Worm (Caenorhabditis elegans) whole organism, late embryonic: ENCODE data around the gene vps-35.
A peak's percentile ranks its signal among the peaks of the same experiment; 100 is the strongest.
"Not testable (repeated sequence)": the region's sequence is repeated elsewhere in the genome, so short reads cannot be mapped to it uniquely, and the experiment has no call there.

Experiments
- C38D4.7 ChIP-seq: fragments of 200-800 bp; sonication (Bioruptor generic); optimal IDR thresholded peaks from 2 replicates; lab custom pipeline; 2018; ENCODE audit warnings: mild to moderate bottlenecking, missing genetic modification characterization, moderate library complexity, missing compliant biosample characterization
- T23F11.4 ChIP-seq: fragments of 200-800 bp; sonication (Bioruptor generic); optimal IDR thresholded peaks from 2 replicates; lab custom pipeline; 2018; ENCODE audit warnings: mild to moderate bottlenecking, missing genetic modification characterization, missing compliant biosample characterization
- ahr-1 ChIP-seq: sonication (generic microtip); optimal IDR thresholded peaks from 2 replicates; lab custom pipeline; 2016; ENCODE audit warnings: missing genetic modification characterization, missing compliant biosample characterization
- ceh-14 ChIP-seq: sonication (generic microtip); optimal IDR thresholded peaks from 2 replicates; lab custom pipeline; 2016; ENCODE audit warnings: missing genotype, missing genetic modification characterization, missing compliant biosample characterization
- ceh-18 ChIP-seq: sonication (generic microtip); optimal IDR thresholded peaks from 2 replicates; lab custom pipeline; 2016; ENCODE audit warnings: missing genetic modification characterization, missing compliant biosample characterization
- ceh-2 ChIP-seq: sonication (generic microtip); optimal IDR thresholded peaks from 2 replicates; lab custom pipeline; 2016; ENCODE audit warnings: missing genotype, missing genetic modification characterization, missing compliant biosample characterization
- ceh-22 ChIP-seq: sonication (generic microtip); optimal IDR thresholded peaks from 2 replicates; lab custom pipeline; 2017; ENCODE audit warnings: missing biosample characterization, missing genetic modification characterization
- ceh-24 ChIP-seq: sonication (generic microtip); optimal IDR thresholded peaks from 2 replicates; lab custom pipeline; 2016; ENCODE audit warnings: mild to moderate bottlenecking, missing genetic modification characterization, missing compliant biosample characterization
- ceh-34 ChIP-seq: sonication (generic microtip); optimal IDR thresholded peaks from 2 replicates; lab custom pipeline; 2016; ENCODE audit warnings: mild to moderate bottlenecking, missing genetic modification characterization, missing compliant biosample characterization
- ceh-48 ChIP-seq: sonication (generic microtip); optimal IDR thresholded peaks from 2 replicates; lab custom pipeline; 2016; ENCODE audit warnings: missing genetic modification characterization, inconsistent platforms, missing compliant biosample characterization
- ceh-9 ChIP-seq: sonication (generic microtip); optimal IDR thresholded peaks from 2 replicates; lab custom pipeline; 2016; ENCODE audit warnings: mild to moderate bottlenecking, missing genetic modification characterization, inconsistent platforms, missing compliant biosample characterization
- dmd-4 ChIP-seq: sonication (generic microtip); optimal IDR thresholded peaks from 2 replicates; lab custom pipeline; 2016; ENCODE audit warnings: borderline replicate concordance, missing genetic modification characterization, missing compliant biosample characterization
- dve-1 ChIP-seq: sonication (generic microtip); optimal IDR thresholded peaks from 2 replicates; lab custom pipeline; 2017; ENCODE audit warnings: antibody characterized with exemption, mild to moderate bottlenecking, missing genetic modification characterization, missing compliant biosample characterization
- elt-2 ChIP-seq: sonication (generic microtip); optimal IDR thresholded peaks from 2 replicates; lab custom pipeline; 2016; ENCODE audit warnings: missing genetic modification reagents, missing genetic modification characterization, missing compliant biosample characterization
- elt-4 ChIP-seq: sonication (generic microtip); optimal IDR thresholded peaks from 2 replicates; lab custom pipeline; 2016; ENCODE audit warnings: missing genetic modification characterization, missing compliant biosample characterization
- ets-4 ChIP-seq: sonication (generic microtip); optimal IDR thresholded peaks from 2 replicates; lab custom pipeline; 2016; ENCODE audit warnings: missing genetic modification characterization, missing compliant biosample characterization
- fax-1 ChIP-seq: sonication (generic microtip); optimal IDR thresholded peaks from 2 replicates; lab custom pipeline; 2016; ENCODE audit warnings: missing genotype, missing genetic modification characterization, missing compliant biosample characterization
- fkh-10 ChIP-seq: fragments of 150-350 bp; optimal IDR thresholded peaks from 2 replicates; lab custom pipeline; 2014; ENCODE audit warnings: missing biosample characterization, missing genetic modification reagents, missing genetic modification characterization
- hlh-13 ChIP-seq: fragments of 200-800 bp; sonication (Bioruptor generic); optimal IDR thresholded peaks from 2 replicates; lab custom pipeline; 2018; ENCODE audit warnings: mild to moderate bottlenecking, missing genetic modification characterization, missing compliant biosample characterization
- hlh-15 ChIP-seq: sonication (generic microtip); optimal IDR thresholded peaks from 2 replicates; lab custom pipeline; 2016; ENCODE audit warnings: missing genetic modification characterization, missing compliant biosample characterization
- hlh-30 ChIP-seq: sonication (generic microtip); optimal IDR thresholded peaks from 2 replicates; lab custom pipeline; 2017; ENCODE audit warnings: antibody characterized with exemption, missing genetic modification characterization, missing compliant biosample characterization; ENCODE audit not compliant: insufficient read depth
- lim-6 ChIP-seq: sonication (generic microtip); optimal IDR thresholded peaks from 2 replicates; lab custom pipeline; 2016; ENCODE audit warnings: missing genetic modification characterization, missing compliant biosample characterization
- mec-3 ChIP-seq: sonication (generic microtip); optimal IDR thresholded peaks from 2 replicates; lab custom pipeline; 2016; ENCODE audit warnings: borderline replicate concordance, missing genetic modification characterization, missing compliant biosample characterization
- nfya-1 ChIP-seq: sonication (generic microtip); optimal IDR thresholded peaks from 2 replicates; lab custom pipeline; 2017; ENCODE audit warnings: missing genetic modification characterization, mild to moderate bottlenecking, missing compliant biosample characterization, antibody characterized with exemption, moderate library complexity
- nhr-11 ChIP-seq: fragments of 150-350 bp; optimal IDR thresholded peaks from 2 replicates; lab custom pipeline; 2014; ENCODE audit warnings: missing biosample characterization, missing genetic modification characterization
- nhr-232 ChIP-seq: sonication (generic microtip); optimal IDR thresholded peaks from 2 replicates; lab custom pipeline; 2016; ENCODE audit warnings: missing genetic modification characterization, missing compliant biosample characterization
- npax-4 ChIP-seq: sonication (generic microtip); optimal IDR thresholded peaks from 2 replicates; lab custom pipeline; 2016; ENCODE audit warnings: missing genetic modification characterization, missing compliant biosample characterization
- pag-3 ChIP-seq: sonication (generic microtip); optimal IDR thresholded peaks from 2 replicates; lab custom pipeline; 2016; ENCODE audit warnings: missing compliant biosample characterization, missing genetic modification characterization, borderline replicate concordance
- pat-9 ChIP-seq: fragments of 200-800 bp; sonication (Bioruptor generic); optimal IDR thresholded peaks from 2 replicates; lab custom pipeline; 2018; ENCODE audit warnings: mild to moderate bottlenecking, missing genetic modification characterization, moderate library complexity, missing compliant biosample characterization
- pax-1 ChIP-seq: fragments of 150-350 bp; optimal IDR thresholded peaks from 2 replicates; lab custom pipeline; 2014; ENCODE audit warnings: missing biosample characterization, missing genetic modification characterization
- pha-2 ChIP-seq: sonication (generic microtip); optimal IDR thresholded peaks from 2 replicates; lab custom pipeline; 2017; ENCODE audit warnings: mild to moderate bottlenecking, missing genetic modification characterization, missing compliant biosample characterization
- pqm-1 ChIP-seq: sonication (generic microtip); optimal IDR thresholded peaks from 2 replicates; lab custom pipeline; 2016; ENCODE audit warnings: missing genetic modification characterization, missing compliant biosample characterization
- pros-1 ChIP-seq: fragments of 150-350 bp; optimal IDR thresholded peaks from 2 replicates; lab custom pipeline; 2014; ENCODE audit warnings: missing biosample characterization, missing genetic modification reagents, missing genetic modification characterization
- ref-2 ChIP-seq: sonication (generic microtip); optimal IDR thresholded peaks from 2 replicates; lab custom pipeline; 2016; ENCODE audit warnings: missing genetic modification characterization, missing compliant biosample characterization
- sdc-2 ChIP-seq: sonication (generic microtip); optimal IDR thresholded peaks from 2 replicates; lab custom pipeline; 2016; ENCODE audit warnings: missing genotype, missing genetic modification characterization, missing compliant biosample characterization
- syd-9 ChIP-seq: sonication (generic microtip); optimal IDR thresholded peaks from 2 replicates; lab custom pipeline; 2016; ENCODE audit warnings: mild to moderate bottlenecking, missing genetic modification characterization, moderate library complexity, missing compliant biosample characterization
- unc-42 ChIP-seq: sonication (generic microtip); optimal IDR thresholded peaks from 2 replicates; lab custom pipeline; 2016; ENCODE audit warnings: missing genotype, missing genetic modification characterization, missing compliant biosample characterization
- zip-5 ChIP-seq: sonication (generic microtip); optimal IDR thresholded peaks from 2 replicates; lab custom pipeline; 2016; ENCODE audit warnings: missing genetic modification characterization, missing compliant biosample characterization

Gene vps-35

DNA sequence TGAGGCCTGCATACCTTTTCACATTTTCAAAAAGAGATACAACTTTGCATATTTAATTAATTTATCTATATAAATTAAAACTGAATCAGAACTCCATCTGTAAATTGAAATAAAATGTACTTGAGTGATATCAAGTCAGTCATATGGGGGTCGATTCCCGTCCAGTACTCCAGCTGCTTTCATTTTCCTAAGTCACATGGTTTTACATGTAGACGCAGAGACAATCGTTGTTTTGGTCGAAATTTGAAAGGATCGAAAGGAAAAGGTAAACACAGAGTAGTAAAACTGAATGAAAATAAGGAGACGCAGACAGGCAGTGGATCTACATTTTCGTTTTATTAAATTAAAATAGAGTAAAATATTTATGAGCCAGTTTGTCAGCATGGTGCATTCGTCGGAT lies 33.5 kb upstream of the vps-35 start:
- TF ChIP-seq C38D4.7 (GFP tag; lab: Kevin White, UChicago) (no peak), dmd-4 (tag; lab: Kevin White, UChicago) (no peak), hlh-30 (tag; lab: Kevin White, UChicago) (peak; percentile 77), ceh-34 (tag; lab: Kevin White, UChicago) (no peak)

DNA sequence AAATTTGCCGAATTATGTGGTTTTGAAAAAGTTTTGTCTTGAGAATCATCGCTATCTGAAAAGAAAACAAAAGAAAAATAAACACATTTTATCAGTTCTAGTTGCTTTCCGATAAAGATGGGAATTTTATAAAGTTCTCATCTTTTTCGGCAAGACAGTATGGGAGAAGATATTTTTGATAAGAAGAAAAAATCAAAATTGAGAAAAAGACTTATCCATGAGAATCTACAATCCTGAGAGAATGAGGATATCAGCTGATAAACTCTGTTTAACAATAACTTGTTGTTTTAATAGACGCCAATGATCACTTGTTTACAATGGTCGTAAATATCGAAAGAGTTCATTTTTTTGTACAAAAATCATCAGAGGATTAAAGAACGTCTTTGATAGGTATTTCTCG lies 31.6 kb upstream of the vps-35 start, which contains the start of gene F55C12.6:
TSS of gene F55C12.6 (minus strand) at position 101 of the 400 bp plus-strand sequence.
- no peak for TF ChIP-seq nhr-232 (tag; lab: Kevin White, UChicago)
- TF ChIP-seq ahr-1 (tag; lab: Kevin White, UChicago) = no peak
- TF ChIP-seq ceh-2 (tag; lab: Kevin White, UChicago) = no peak
- TF ChIP-seq pha-2 (tag; lab: Kevin White, UChicago) = no peak
- TF ChIP-seq ceh-14 (tag; lab: Kevin White, UChicago) = no peak
- no peak for TF ChIP-seq lim-6
- no peak for TF ChIP-seq nfya-1
- TF ChIP-seq syd-9 = no peak

DNA sequence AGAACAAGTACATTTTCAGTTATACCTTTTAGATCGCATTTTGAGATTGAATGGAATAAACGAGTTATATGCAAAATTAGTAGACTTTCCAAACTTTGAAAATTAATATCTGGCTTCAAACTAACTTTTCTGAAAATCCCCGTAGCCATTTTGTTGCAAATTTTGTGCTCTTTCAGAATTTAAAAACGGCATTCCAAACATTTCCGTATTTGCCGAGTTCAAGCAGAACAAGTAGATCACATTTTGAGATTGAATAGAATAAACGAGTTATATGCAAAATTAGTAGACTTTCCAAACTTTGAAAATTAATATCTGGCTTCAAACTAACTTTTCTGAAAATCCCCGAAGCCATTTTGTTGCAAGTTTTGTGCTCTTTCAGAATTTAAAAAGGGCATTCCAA lies 31.1 kb upstream of the vps-35 start, which contains the start of gene F55C12.2:
TSS of gene F55C12.2 (plus strand) at position 301 of the 400 bp plus-strand sequence.
- not testable (repeated sequence) for TF ChIP-seq ref-2, ceh-48, ets-4 (tag; lab: Kevin White, UChicago)

DNA sequence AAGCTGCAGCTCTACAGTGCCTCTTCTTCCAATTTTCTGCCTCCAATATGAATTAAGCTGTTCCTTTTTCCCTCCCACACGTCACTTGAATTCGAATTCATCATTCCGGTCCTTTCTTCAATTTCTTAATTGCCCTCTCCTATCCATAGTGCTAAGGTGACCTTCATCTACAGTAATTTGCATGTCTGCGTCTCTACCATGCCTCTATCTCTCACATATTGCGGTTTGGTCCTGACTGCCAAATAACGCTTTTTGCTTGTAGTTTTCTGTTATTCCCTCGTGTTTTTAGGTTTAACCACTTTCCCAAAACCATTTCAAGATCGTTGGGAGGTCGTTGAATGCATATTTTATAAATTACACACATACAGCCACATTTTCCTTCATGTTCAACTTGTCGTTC lies 26.9 kb upstream of the vps-35 start:
- no peak for TF ChIP-seq pros-1 (tag; lab: Kevin White, UChicago)
- no peak for TF ChIP-seq zip-5 (tag; lab: Kevin White, UChicago)
- TF ChIP-seq npax-4 (tag; lab: Kevin White, UChicago) = no peak
- TF ChIP-seq ceh-22 (tag; lab: Kevin White, UChicago) = no peak

DNA sequence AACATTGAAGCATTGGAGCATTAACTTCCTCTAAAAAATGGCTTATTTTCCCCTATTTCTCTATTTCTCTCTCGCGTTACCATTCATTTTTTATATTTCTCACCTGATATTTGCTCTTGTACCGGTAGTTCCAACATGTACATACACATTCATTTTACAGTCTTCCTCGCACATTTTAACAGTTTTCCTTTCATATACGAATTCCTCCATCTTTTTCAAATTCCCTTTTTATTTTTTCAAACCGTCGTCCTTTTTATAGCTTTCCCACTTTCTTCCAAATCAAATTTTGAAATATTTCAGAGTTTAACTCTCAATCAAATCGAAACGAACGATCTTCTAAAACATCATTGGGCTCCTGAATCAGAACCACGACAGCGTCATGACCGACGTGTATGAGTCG lies 23.4 kb upstream of the vps-35 start, which contains the start of gene rfip-1:
TSS of gene rfip-1 (plus strand) at position 301 of the 400 bp plus-strand sequence.
- no peak for TF ChIP-seq ceh-24
- no peak for TF ChIP-seq zip-5 (tag; lab: Kevin White, UChicago)
- TF ChIP-seq npax-4 (tag; lab: Kevin White, UChicago) = no peak
- no peak for TF ChIP-seq ceh-22 (tag; lab: Kevin White, UChicago)
- TF ChIP-seq pros-1 (tag; lab: Kevin White, UChicago) = no peak
- no peak for TF ChIP-seq nhr-11 (tag; lab: Kevin White, UChicago)
- TF ChIP-seq pag-3 (tag; lab: Kevin White, UChicago) = no peak
- no peak for TF ChIP-seq pqm-1 (tag; lab: Kevin White, UChicago)
- no peak for TF ChIP-seq fax-1 (tag; lab: Kevin White, UChicago)
- no peak for TF ChIP-seq elt-4 (tag; lab: Kevin White, UChicago)
- TF ChIP-seq syd-9 = no peak
- no peak for TF ChIP-seq pat-9 (tag; lab: Kevin White, UChicago)
- TF ChIP-seq ahr-1 (tag; lab: Kevin White, UChicago) = no peak
- TF ChIP-seq fkh-10 (GFP tag; lab: Kevin White, UChicago) = no peak
- TF ChIP-seq ceh-18 (tag; lab: Kevin White, UChicago) = no peak
- no peak for TF ChIP-seq pax-1
- no peak for TF ChIP-seq dmd-4 (tag; lab: Kevin White, UChicago)
- TF ChIP-seq, all 69 proteins: peak for 0

DNA sequence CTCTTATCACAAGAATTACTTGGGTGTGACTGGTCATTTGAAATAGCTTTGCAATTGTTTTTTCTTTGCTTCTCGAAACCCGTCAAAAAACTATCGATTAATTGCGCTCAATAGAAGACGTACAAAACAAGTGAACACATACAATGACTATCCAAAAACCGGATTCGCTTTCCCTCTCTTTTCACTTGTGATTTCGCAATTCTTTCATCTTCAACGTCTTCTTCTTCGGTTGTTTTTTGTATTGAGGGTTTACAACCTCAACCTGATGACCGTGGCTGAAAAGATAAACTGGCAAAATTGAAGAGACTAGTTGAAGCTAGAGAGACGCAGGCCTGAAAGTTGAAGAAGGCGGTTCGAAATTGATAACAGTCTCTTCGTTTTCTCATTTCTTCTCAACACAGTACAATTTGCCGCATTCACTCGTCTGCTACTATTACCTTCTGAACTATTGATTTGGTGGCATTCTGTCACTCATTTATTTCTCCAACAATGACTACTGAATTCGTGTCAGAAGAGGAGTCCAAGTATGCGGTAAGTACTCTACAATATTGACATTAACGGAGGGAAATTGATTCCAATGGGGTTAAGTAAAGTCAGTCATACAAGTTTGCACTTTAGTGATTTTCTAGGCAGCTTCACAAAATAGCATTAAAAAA lies 21.5 kb upstream of the vps-35 start:
- TF ChIP-seq nhr-11 (tag; lab: Kevin White, UChicago) (no peak), T23F11.4 (GFP tag; lab: Kevin White, UChicago) (no peak), ceh-2 (tag; lab: Kevin White, UChicago) (no peak), nhr-232 (tag; lab: Kevin White, UChicago) (no peak), ceh-9 (tag; lab: Kevin White, UChicago) (no peak), unc-42 (tag; lab: Kevin White, UChicago) (no peak), hlh-15 (tag; lab: Kevin White, UChicago) (no peak), hlh-13 (GFP tag; lab: Kevin White, UChicago) (no peak), dve-1 (tag; lab: Kevin White, UChicago) (no peak), pag-3 (tag; lab: Kevin White, UChicago) (no peak), sdc-2 (no peak), pros-1 (tag; lab: Kevin White, UChicago) (no peak), pax-1 (no peak), mec-3 (tag; lab: Kevin White, UChicago) (no peak), elt-2 (tag; lab: Kevin White, UChicago) (no peak), ceh-34 (tag; lab: Kevin White, UChicago) (no peak)
